Fruit fly (Drosophila melanogaster) whole organism, embryonic: ENCODE measurements around the gene mRpL49.
A peak's percentile ranks its signal among the peaks of the same experiment; 100 is the strongest.

Source experiments
- Asciz ChIP-seq: fragments of 200-800 bp; sonication (Bioruptor generic); optimal IDR thresholded peaks from 2 replicates; lab custom pipeline; 2017; ENCODE audit warnings: missing biosample characterization, mild to moderate bottlenecking, missing genetic modification characterization, missing genetic modification reagents
- B-H2 ChIP-seq: fragments of 200-800 bp; sonication (Bioruptor generic); optimal IDR thresholded peaks from 2 replicates; lab custom pipeline; 2018; ENCODE audit warnings: missing biosample characterization, mild to moderate bottlenecking, missing genetic modification characterization
- CG12299 ChIP-seq: fragments of 200-800 bp; sonication (Bioruptor generic); optimal IDR thresholded peaks from 2 replicates; lab custom pipeline; 2018; ENCODE audit warnings: missing biosample characterization, mild to moderate bottlenecking, missing genetic modification characterization
- CG12391 ChIP-seq: fragments of 200-800 bp; sonication (Bioruptor generic); optimal IDR thresholded peaks from 3 replicates; lab custom pipeline; 2018; ENCODE audit warnings: missing biosample characterization, mild to moderate bottlenecking, missing genetic modification characterization, moderate library complexity
- CG12769 ChIP-seq: fragments of 200-800 bp; sonication (Bioruptor generic); optimal IDR thresholded peaks from 2 replicates; lab custom pipeline; 2019; ENCODE audit warnings: missing biosample characterization, mild to moderate bottlenecking, missing genetic modification characterization, moderate library complexity
- CG12942 ChIP-seq: fragments of 200-800 bp; sonication (Bioruptor generic); optimal IDR thresholded peaks from 3 replicates; lab custom pipeline; 2016; ENCODE audit warnings: missing biosample characterization, missing genetic modification characterization
- CG14667 ChIP-seq: fragments of 200-800 bp; sonication (Bioruptor generic); IDR thresholded peaks from 2 replicates; pipeline ENCODE4 v1.3.6; 2022; ENCODE audit warnings: missing biosample characterization, missing genetic modification characterization
- CG14860 ChIP-seq: fragments of 200-800 bp; sonication (Bioruptor generic); IDR thresholded peaks from 3 replicates; pipeline ENCODE4 v1.3.6; 2022; ENCODE audit warnings: missing biosample characterization, missing genetic modification characterization; ENCODE audit not compliant: partially characterized antibody
- CG15011 ChIP-seq: fragments of 200-800 bp; sonication (Bioruptor generic); optimal IDR thresholded peaks from 3 replicates; lab custom pipeline; 2018; ENCODE audit warnings: missing biosample characterization, mild to moderate bottlenecking, missing genetic modification characterization
- CG1529 ChIP-seq: fragments of 200-800 bp; sonication (Bioruptor generic); optimal IDR thresholded peaks from 3 replicates; lab custom pipeline; 2018; ENCODE audit warnings: missing biosample characterization, missing genetic modification characterization
- CG1647 ChIP-seq: fragments of 200-800 bp; sonication (Bioruptor generic); optimal IDR thresholded peaks from 3 replicates; lab custom pipeline; 2016; ENCODE audit warnings: missing biosample characterization, missing genetic modification characterization
- CG16863 ChIP-seq: fragments of 200-800 bp; sonication (Bioruptor generic); optimal IDR thresholded peaks from 3 replicates; lab custom pipeline; 2016; ENCODE audit warnings: missing biosample characterization, missing genetic modification characterization
- CG17912 ChIP-seq: fragments of 200-800 bp; sonication (Bioruptor generic); optimal IDR thresholded peaks from 2 replicates; lab custom pipeline; 2018; ENCODE audit warnings: missing biosample characterization, mild to moderate bottlenecking, missing genetic modification characterization
- CG33213 ChIP-seq: fragments of 200-800 bp; sonication (Bioruptor generic); optimal IDR thresholded peaks from 3 replicates; lab custom pipeline; 2016; ENCODE audit warnings: missing biosample characterization, missing genetic modification characterization
- CG6272 ChIP-seq: fragments of 200-800 bp; sonication (Bioruptor generic); IDR thresholded peaks from 2 replicates; pipeline ENCODE4 v1.3.6; 2022; ENCODE audit warnings: missing biosample characterization, missing genetic modification characterization
- CG6683 ChIP-seq: fragments of 200-800 bp; sonication (Bioruptor generic); optimal IDR thresholded peaks from 2 replicates; lab custom pipeline; 2017; ENCODE audit warnings: missing biosample characterization, mild to moderate bottlenecking, missing genetic modification characterization, missing genetic modification reagents
- CG7928 ChIP-seq: fragments of 200-800 bp; sonication (Bioruptor generic); optimal IDR thresholded peaks from 2 replicates; lab custom pipeline; 2017; ENCODE audit warnings: missing biosample characterization, mild to moderate bottlenecking, missing genetic modification characterization
- CG7987 ChIP-seq: fragments of 200-800 bp; sonication (Bioruptor generic); optimal IDR thresholded peaks from 2 replicates; lab custom pipeline; 2018; ENCODE audit warnings: missing biosample characterization, mild to moderate bottlenecking, missing genetic modification characterization, moderate library complexity
- CG9727 ChIP-seq: fragments of 200-800 bp; sonication (Bioruptor generic); optimal IDR thresholded peaks from 3 replicates; lab custom pipeline; 2017; ENCODE audit warnings: missing biosample characterization, mild to moderate bottlenecking, missing genetic modification characterization
- CTCF ChIP-seq: fragments of 200-800 bp; sonication (Bioruptor generic); optimal IDR thresholded peaks from 2 replicates; lab custom pipeline; 2017; ENCODE audit warnings: missing biosample characterization, mild to moderate bottlenecking, missing genetic modification characterization, moderate library complexity
- CrebB ChIP-seq: fragments of 200-800 bp; sonication (Bioruptor generic); optimal IDR thresholded peaks from 3 replicates; lab custom pipeline; 2018; ENCODE audit warnings: missing biosample characterization, mild to moderate bottlenecking, missing genetic modification characterization
- Dad ChIP-seq: fragments of 200-800 bp; sonication (Bioruptor generic); optimal IDR thresholded peaks from 3 replicates; lab custom pipeline; 2016; ENCODE audit warnings: missing biosample characterization, missing genetic modification characterization
- ERR ChIP-seq: fragments of 200-800 bp; sonication (Bioruptor generic); optimal IDR thresholded peaks from 2 replicates; lab custom pipeline; 2016; ENCODE audit warnings: missing biosample characterization, missing genetic modification characterization
- H15 ChIP-seq: fragments of 200-800 bp; sonication (Bioruptor generic); IDR thresholded peaks from 3 replicates; pipeline ENCODE4 v1.3.6; 2022; ENCODE audit warnings: missing biosample characterization, missing genetic modification characterization
- HLH3B ChIP-seq: fragments of 200-800 bp; sonication (Bioruptor generic); IDR thresholded peaks from 2 replicates; pipeline ENCODE4 v1.3.6; 2022; ENCODE audit warnings: missing biosample characterization, missing genetic modification characterization
- Hey ChIP-seq: fragments of 200-800 bp; sonication (Bioruptor generic); optimal IDR thresholded peaks from 3 replicates; lab custom pipeline; 2018; ENCODE audit warnings: missing biosample characterization, mild to moderate bottlenecking, missing genetic modification characterization
- Jarid2 ChIP-seq: fragments of 200-800 bp; sonication (Bioruptor generic); optimal IDR thresholded peaks from 3 replicates; lab custom pipeline; 2017; ENCODE audit warnings: mild to moderate bottlenecking, missing biosample characterization, missing genetic modification reagents, missing genetic modification characterization
- MTF-1 ChIP-seq: fragments of 200-800 bp; sonication (Bioruptor generic); optimal IDR thresholded peaks from 2 replicates; lab custom pipeline; 2018; ENCODE audit warnings: missing biosample characterization, mild to moderate bottlenecking, missing genetic modification characterization, borderline replicate concordance
- Mad ChIP-seq: fragments of 200-800 bp; sonication (Bioruptor generic); optimal IDR thresholded peaks from 2 replicates; lab custom pipeline; 2016; ENCODE audit warnings: missing biosample characterization, missing genetic modification characterization
- Max ChIP-seq: fragments of 200-800 bp; sonication (Bioruptor generic); optimal IDR thresholded peaks from 2 replicates; lab custom pipeline; 2016; ENCODE audit warnings: missing biosample characterization, mild to moderate bottlenecking, missing genetic modification characterization
- NfI ChIP-seq: fragments of 200-800 bp; sonication (Bioruptor generic); optimal IDR thresholded peaks from 3 replicates; lab custom pipeline; 2018; ENCODE audit warnings: missing biosample characterization, mild to moderate bottlenecking, missing genetic modification characterization, moderate library complexity
- ara ChIP-seq: fragments of 200-800 bp; sonication (Bioruptor generic); IDR thresholded peaks from 2 replicates; pipeline ENCODE4 v1.3.6; 2022; ENCODE audit warnings: missing biosample characterization, missing genetic modification characterization
- cas ChIP-seq: fragments of 200-800 bp; sonication (Bioruptor generic); IDR thresholded peaks from 2 replicates; pipeline ENCODE4 v1.3.6; 2022; ENCODE audit warnings: missing biosample characterization, missing genetic modification characterization
- chn ChIP-seq: fragments of 200-800 bp; sonication (Bioruptor generic); optimal IDR thresholded peaks from 2 replicates; lab custom pipeline; 2016; ENCODE audit warnings: missing biosample characterization, missing genetic modification characterization
- dimm ChIP-seq: fragments of 200-800 bp; sonication (Bioruptor generic); IDR thresholded peaks from 2 replicates; pipeline ENCODE4 v1.3.6; 2022; ENCODE audit warnings: missing biosample characterization, missing genetic modification characterization
- ewg ChIP-seq: fragments of 200-800 bp; sonication (Bioruptor generic); optimal IDR thresholded peaks from 3 replicates; lab custom pipeline; 2017; ENCODE audit warnings: mild to moderate bottlenecking, missing biosample characterization, missing genetic modification reagents, missing genetic modification characterization
- fd96Cb ChIP-seq: fragments of 200-800 bp; sonication (Bioruptor generic); optimal IDR thresholded peaks from 2 replicates; lab custom pipeline; 2018; ENCODE audit warnings: missing biosample characterization, mild to moderate bottlenecking, missing genetic modification characterization, moderate library complexity
- gfzf ChIP-seq: fragments of 200-800 bp; sonication (Bioruptor generic); optimal IDR thresholded peaks from 2 replicates; lab custom pipeline; 2016; ENCODE audit warnings: missing biosample characterization, mild to moderate bottlenecking, missing genetic modification characterization, moderate library complexity
- gro ChIP-seq: fragments of 200-800 bp; sonication (Bioruptor generic); optimal IDR thresholded peaks from 2 replicates; lab custom pipeline; 2016; ENCODE audit warnings: missing biosample characterization, missing genetic modification characterization
- gt ChIP-seq: fragments of 200-800 bp; sonication (Bioruptor generic); IDR thresholded peaks from 2 replicates; pipeline ENCODE4 v1.3.6; 2022; ENCODE audit warnings: missing biosample characterization, missing genetic modification characterization
- h ChIP-seq: fragments of >200 bp; optimal IDR thresholded peaks from 2 replicates; lab custom pipeline; 2017
- ken ChIP-seq: fragments of 200-800 bp; sonication (Bioruptor generic); IDR thresholded peaks from 3 replicates; pipeline ENCODE4 v1.3.6; 2022; ENCODE audit warnings: missing biosample characterization, missing genetic modification characterization
- klu ChIP-seq: fragments of 200-800 bp; sonication (Bioruptor generic); IDR thresholded peaks from 2 replicates; pipeline ENCODE4 v1.3.6; 2022; ENCODE audit warnings: missing biosample characterization, missing genetic modification characterization
- peb ChIP-seq: fragments of 200-800 bp; sonication (Bioruptor generic); IDR thresholded peaks from 2 replicates; pipeline ENCODE4 v1.3.6; 2022; ENCODE audit warnings: missing biosample characterization, missing genetic modification characterization
- scrt ChIP-seq: fragments of 200-800 bp; sonication (Bioruptor generic); optimal IDR thresholded peaks from 2 replicates; lab custom pipeline; 2018; ENCODE audit warnings: missing biosample characterization, mild to moderate bottlenecking, missing genetic modification characterization, moderate library complexity
- sd ChIP-seq: fragments of 200-800 bp; sonication (Bioruptor generic); optimal IDR thresholded peaks from 3 replicates; lab custom pipeline; 2018; ENCODE audit warnings: missing biosample characterization, mild to moderate bottlenecking, missing genetic modification characterization, moderate library complexity
- tx ChIP-seq: fragments of 200-800 bp; sonication (Bioruptor generic); optimal IDR thresholded peaks from 2 replicates; lab custom pipeline; 2016; ENCODE audit warnings: missing biosample characterization, missing genetic modification characterization
- unpg ChIP-seq: fragments of 200-800 bp; sonication (Bioruptor generic); optimal IDR thresholded peaks from 3 replicates; lab custom pipeline; 2018; ENCODE audit warnings: missing biosample characterization, mild to moderate bottlenecking, missing genetic modification characterization, moderate library complexity
- vnd ChIP-seq: fragments of 200-800 bp; sonication (Bioruptor generic); IDR thresholded peaks from 3 replicates; pipeline ENCODE4 v1.3.6; 2022; ENCODE audit warnings: missing biosample characterization, missing genetic modification characterization; ENCODE audit not compliant: partially characterized antibody
- vvl ChIP-seq: fragments of 200-800 bp; sonication (Bioruptor generic); IDR thresholded peaks from 2 replicates; pipeline ENCODE4 v1.3.6; 2022; ENCODE audit warnings: missing biosample characterization, missing genetic modification characterization

Gene mRpL49

dm6 chrX:12925426-12926256, 18.7 kb downstream of the mRpL49 start (continued):
- TF ChIP-seq dimm (GFP tag; lab: Robert Waterston, UW): 0 out of 2 replicates have a peak, but pooled peaks have one; percentile 38
- TF ChIP-seq ara (GFP tag; lab: Robert Waterston, UW): peak; percentile 80
- no peak for TF ChIP-seq CG14860 (GFP tag; lab: Robert Waterston, UW)
- no peak for TF ChIP-seq CG16863 (GFP tag; lab: Kevin White, UChicago)
- TF ChIP-seq peb (GFP tag; lab: Robert Waterston, UW): peak; percentile 66
- TF ChIP-seq unpg (GFP tag; lab: Kevin White, UChicago): peak; percentile 22
- TF ChIP-seq MTF-1 (GFP tag; lab: Kevin White, UChicago): no peak
- TF ChIP-seq CG12299 (tag; lab: Kevin White, UChicago): no peak
- TF ChIP-seq CG14667 (GFP tag; lab: Robert Waterston, UW): peak; percentile 50; the same call in 1 of the 2 replicates
- no peak for TF ChIP-seq cas (GFP tag; lab: Robert Waterston, UW)
- TF ChIP-seq Mad (GFP tag; lab: Kevin White, UChicago): no peak
- 0 out of 3 replicates have a peak, but pooled peaks have one; percentile 51 for TF ChIP-seq H15 (GFP tag; lab: Robert Waterston, UW)
- TF ChIP-seq NfI: no peak
- peak; percentile 65; the same call in 1 of the 2 replicates for TF ChIP-seq CG6272
- TF ChIP-seq CG6683 (GFP tag; lab: Kevin White, UChicago): peak; percentile 26
- TF ChIP-seq CG17912 (GFP tag; lab: Kevin White, UChicago): no peak
- peak; percentile 54 for TF ChIP-seq Asciz
- TF ChIP-seq CG1647 (GFP tag; lab: Kevin White, UChicago): no peak
- TF ChIP-seq CrebB (tag; lab: Kevin White, UChicago): peak; percentile 11
- no peak for TF ChIP-seq gt (GFP tag; lab: Robert Waterston, UW)
- peak; percentile 31 for TF ChIP-seq CG1529
- no peak for TF ChIP-seq h (lab: Kevin White, UChicago)
- no peak for TF ChIP-seq CG7987 (GFP tag; lab: Kevin White, UChicago)
- TF ChIP-seq sd: no peak
- peak; percentile 79 for TF ChIP-seq ken (GFP tag; lab: Robert Waterston, UW)
- TF ChIP-seq HLH3B (GFP tag; lab: Robert Waterston, UW): peak; percentile 83
- 0 out of 2 replicates have a peak, but pooled peaks have one; percentile 30 for TF ChIP-seq klu (GFP tag; lab: Robert Waterston, UW)
- TF ChIP-seq ewg (GFP tag; lab: Kevin White, UChicago): peak; percentile 84
- TF ChIP-seq vvl (GFP tag; lab: Robert Waterston, UW): peak; percentile 87
- peak; percentile 69 for TF ChIP-seq CG12391
- TF ChIP-seq B-H2: no peak
- TF ChIP-seq CG12942 (GFP tag; lab: Kevin White, UChicago): no peak
- TF ChIP-seq Hey (tag; lab: Kevin White, UChicago): no peak
- no peak for TF ChIP-seq tx (GFP tag; lab: Kevin White, UChicago)
- peak; percentile 78 for TF ChIP-seq CG9727
- no peak for TF ChIP-seq CG12769 (tag; lab: Kevin White, UChicago)
- no peak for TF ChIP-seq gfzf (GFP tag; lab: Kevin White, UChicago)
- peak; percentile 49 for TF ChIP-seq fd96Cb
- no peak for TF ChIP-seq CTCF (GFP tag; lab: Kevin White, UChicago)
- TF ChIP-seq CG33213: no peak
- TF ChIP-seq gro (GFP tag; lab: Kevin White, UChicago): no peak
- no peak for TF ChIP-seq vnd (GFP tag; lab: Robert Waterston, UW)
- TF ChIP-seq Jarid2 (GFP tag; lab: Kevin White, UChicago): no peak
- TF ChIP-seq scrt (GFP tag; lab: Kevin White, UChicago): peak; percentile 59
- TF ChIP-seq ERR: no peak
- TF ChIP-seq Max (GFP tag; lab: Kevin White, UChicago): no peak
- peak; percentile 14 for TF ChIP-seq CG15011
- TF ChIP-seq CG7928: no peak
- TF ChIP-seq chn (GFP tag; lab: Kevin White, UChicago): no peak
- no peak for TF ChIP-seq Dad (GFP tag; lab: Kevin White, UChicago)
